Worm (Caenorhabditis elegans) whole organism, young adult: ENCODE measurements around the gene denn-4.

Experiments used
- F55B11.4 ChIP-seq: sonication (generic microtip); optimal IDR thresholded peaks from 2 replicates; lab custom pipeline; 2016; ENCODE audit warnings: missing compliant biosample characterization, missing genetic modification characterization, borderline replicate concordance; ENCODE audit not compliant: insufficient read depth
- akir-1 ChIP-seq: fragments of 200-800 bp; sonication (Bioruptor generic); optimal IDR thresholded peaks from 2 replicates; lab custom pipeline; 2018; ENCODE audit warnings: mild to moderate bottlenecking, missing genetic modification characterization, moderate library complexity, missing compliant biosample characterization
- ceh-40 ChIP-seq: fragments of 200-800 bp; sonication (Bioruptor generic); IDR thresholded peaks from 2 replicates; pipeline ENCODE4 v1.3.6; 2022; ENCODE audit warnings: missing genetic modification characterization, missing compliant biosample characterization
- hlh-12 ChIP-seq: sonication (generic microtip); optimal IDR thresholded peaks from 2 replicates; lab custom pipeline; 2016; ENCODE audit warnings: missing genetic modification characterization, missing compliant biosample characterization
- let-526 ChIP-seq: fragments of 200-800 bp; sonication (Bioruptor generic); IDR thresholded peaks from 2 replicates; pipeline ENCODE4 v1.3.6; 2022; ENCODE audit warnings: missing genetic modification reagents, missing genetic modification characterization, missing compliant biosample characterization
- lin-26 ChIP-seq: fragments of 200-800 bp; sonication (Bioruptor generic); IDR thresholded peaks from 2 replicates; pipeline ENCODE4 v1.3.6; 2022; ENCODE audit warnings: missing genetic modification reagents, missing genetic modification characterization, missing compliant biosample characterization
- madf-6 ChIP-seq: fragments of 200-800 bp; sonication (Bioruptor generic); IDR thresholded peaks from 2 replicates; pipeline ENCODE4 v1.3.6; 2022; ENCODE audit warnings: missing genetic modification reagents, missing genetic modification characterization, missing compliant biosample characterization
- pbrm-1 ChIP-seq: fragments of 200-800 bp; sonication (Bioruptor generic); IDR thresholded peaks from 2 replicates; pipeline ENCODE4 v1.3.6; 2022; ENCODE audit warnings: missing genetic modification reagents, missing genetic modification characterization, missing compliant biosample characterization
- snpc-1.1 ChIP-seq: sonication (generic microtip); optimal IDR thresholded peaks from 2 replicates; lab custom pipeline; 2017; ENCODE audit warnings: missing genetic modification characterization, mild to moderate bottlenecking, missing compliant biosample characterization, antibody characterized with exemption, moderate library complexity, missing genotype, missing genetic modification reagents; ENCODE audit not compliant: insufficient read depth

The denn-4 gene

ce11 chrIV:1992789-1993188 is 69.0 kb downstream of the denn-4 start, which contains the start of gene xpc-1:
xpc-1 (plus strand) TSS chrIV:1993089.
- TF ChIP-seq hlh-12 (tag; lab: Kevin White, UChicago), result no peak
- no peak for TF ChIP-seq F55B11.4 (tag; lab: Kevin White, UChicago)
- no peak for TF ChIP-seq lin-26 (GFP tag; lab: Robert Waterston, UW)
- no peak for TF ChIP-seq pbrm-1 (GFP tag; lab: Robert Waterston, UW)
- no peak for TF ChIP-seq snpc-1.1
- TF ChIP-seq madf-6, result no peak
- no peak for TF ChIP-seq akir-1 (GFP tag; lab: Kevin White, UChicago)
- TF ChIP-seq ceh-40 (GFP tag; lab: Robert Waterston, UW), result no peak
- no peak for TF ChIP-seq let-526 (GFP tag; lab: Robert Waterston, UW)
